Worm (Caenorhabditis elegans) whole organism, young adult: ENCODE measurements around the gene str-181.

Experiments used
- B0261.1 ChIP-seq: sonication (generic microtip); optimal IDR thresholded peaks from 2 replicates; lab custom pipeline; 2016; ENCODE audit warnings: mild to moderate bottlenecking, missing genetic modification characterization, moderate library complexity, missing compliant biosample characterization
- C06A6.2 ChIP-seq: fragments of 200-800 bp; sonication (Bioruptor generic); conservative IDR thresholded peaks from 2 replicates; pipeline ENCODE4 v1.3.6; 2022; ENCODE audit warnings: missing genetic modification characterization, missing compliant biosample characterization
- F10E7.11 ChIP-seq: sonication (generic microtip); optimal IDR thresholded peaks from 2 replicates; lab custom pipeline; 2017; ENCODE audit warnings: mild to moderate bottlenecking, missing genetic modification characterization, moderate library complexity, missing compliant biosample characterization
- T26A5.8 ChIP-seq: sonication (generic microtip); optimal IDR thresholded peaks from 2 replicates; lab custom pipeline; 2016; ENCODE audit warnings: missing genetic modification characterization, missing compliant biosample characterization
- Y67H2A.10 ChIP-seq: fragments of 200-800 bp; sonication (Bioruptor generic); conservative IDR thresholded peaks from 2 replicates; pipeline ENCODE4 v1.3.6; 2022; ENCODE audit warnings: missing genetic modification reagents, missing genetic modification characterization, missing compliant biosample characterization
- ama-1 ChIP-seq, 3 experiments: fragments of 150-350 bp in 1 of 3; sonication (generic microtip) in 2 of 3; optimal IDR thresholded peaks; 2 replicates each; lab custom pipeline; 2014 to 2018; ENCODE audit warnings: missing biosample characterization in 2 of 3, missing genetic modification characterization in 2 of 3, missing genetic modification reagents in 2 of 3
- aptf-2 ChIP-seq: fragments of 200-800 bp; sonication (Bioruptor generic); conservative IDR thresholded peaks from 2 replicates; pipeline ENCODE4 v1.3.6; 2022; ENCODE audit warnings: missing genetic modification reagents, missing genetic modification characterization, missing compliant biosample characterization
- atf-7 ChIP-seq: sonication (generic microtip); optimal IDR thresholded peaks from 2 replicates; lab custom pipeline; 2017; ENCODE audit warnings: mild to moderate bottlenecking, missing genetic modification characterization, missing compliant biosample characterization
- attf-5 ChIP-seq: fragments of 200-800 bp; sonication (Bioruptor generic); optimal IDR thresholded peaks from 2 replicates; lab custom pipeline; 2018; ENCODE audit warnings: mild to moderate bottlenecking, missing genetic modification characterization, missing compliant biosample characterization
- cebp-1 ChIP-seq, 2 experiments: fragments of 200-800 bp in 1 of 2; sonication (Bioruptor generic) in 1 of 2; sonication (generic microtip) in 1 of 2; IDR thresholded peaks in 1 of 2; optimal IDR thresholded peaks in 1 of 2; 2 replicates each; pipeline versions ENCODE4 v1.3.6 to Lab custom; 2017 to 2022; ENCODE audit warnings: missing compliant biosample characterization in 2 of 2, missing genetic modification characterization in 2 of 2, mild to moderate bottlenecking in 1 of 2, missing genetic modification reagents in 1 of 2, moderate library complexity in 1 of 2
- ceh-79 ChIP-seq: sonication (generic microtip); optimal IDR thresholded peaks from 2 replicates; lab custom pipeline; 2017; ENCODE audit warnings: mild to moderate bottlenecking, missing genetic modification characterization, missing compliant biosample characterization
- ceh-91 ChIP-seq: fragments of 200-800 bp; sonication (Bioruptor generic); IDR thresholded peaks from 2 replicates; pipeline ENCODE4 v1.3.6; 2022; ENCODE audit warnings: missing genetic modification reagents, missing genetic modification characterization, missing compliant biosample characterization
- chd-7 ChIP-seq: sonication (generic microtip); optimal IDR thresholded peaks from 2 replicates; lab custom pipeline; 2016; ENCODE audit warnings: mild to moderate bottlenecking, missing genetic modification characterization, moderate library complexity, missing compliant biosample characterization
- dox-1 ChIP-seq: fragments of 200-800 bp; sonication (Bioruptor generic); IDR thresholded peaks from 2 replicates; pipeline ENCODE4 v1.3.6; 2022; ENCODE audit warnings: missing genetic modification reagents, missing genetic modification characterization, missing compliant biosample characterization
- efl-1 ChIP-seq: fragments of 150-350 bp; optimal IDR thresholded peaks from 2 replicates; lab custom pipeline; 2014; ENCODE audit warnings: missing biosample characterization, missing genetic modification reagents, missing genetic modification characterization
- ekl-4 ChIP-seq: fragments of 200-800 bp; sonication (Bioruptor generic); IDR thresholded peaks from 2 replicates; pipeline ENCODE4 v1.3.6; 2022; ENCODE audit warnings: missing genetic modification reagents, missing genetic modification characterization, missing compliant biosample characterization
- gei-17 ChIP-seq: fragments of 200-800 bp; sonication (Bioruptor generic); optimal IDR thresholded peaks from 2 replicates; lab custom pipeline; 2018; ENCODE audit warnings: mild to moderate bottlenecking, missing genetic modification characterization, missing compliant biosample characterization
- hlh-12 ChIP-seq: sonication (generic microtip); optimal IDR thresholded peaks from 2 replicates; lab custom pipeline; 2016; ENCODE audit warnings: missing genetic modification characterization, missing compliant biosample characterization
- hrde-1 ChIP-seq: sonication (generic microtip); optimal IDR thresholded peaks from 2 replicates; lab custom pipeline; 2016; ENCODE audit warnings: missing genetic modification characterization, mild to moderate bottlenecking, missing compliant biosample characterization, moderate library complexity, missing genotype, missing genetic modification reagents, borderline replicate concordance
- let-607 ChIP-seq, 2 experiments: fragments of 200-800 bp in 1 of 2; sonication (Bioruptor generic) in 1 of 2; sonication (generic microtip) in 1 of 2; optimal IDR thresholded peaks; 2 replicates each; lab custom pipeline; 2016 to 2018; ENCODE audit warnings: mild to moderate bottlenecking in 2 of 2, missing compliant biosample characterization in 2 of 2, missing genetic modification characterization in 2 of 2, moderate library complexity in 2 of 2, missing genotype in 1 of 2
- lin-35 ChIP-seq, 3 experiments: fragments of 150-350 bp in 2 of 3; sonication (generic microtip) in 1 of 3; optimal IDR thresholded peaks; 2 replicates each; lab custom pipeline; 2014 to 2018; ENCODE audit warnings: missing biosample characterization in 3 of 3, missing genetic modification characterization in 3 of 3, missing genetic modification reagents in 3 of 3
- lir-1 ChIP-seq: fragments of 200-800 bp; sonication (Bioruptor generic); conservative IDR thresholded peaks from 2 replicates; pipeline ENCODE4 v1.3.6; 2022; ENCODE audit warnings: missing genetic modification reagents, missing genetic modification characterization, missing compliant biosample characterization
- lsl-1 ChIP-seq: fragments of 200-800 bp; sonication (Bioruptor generic); optimal IDR thresholded peaks from 2 replicates; lab custom pipeline; 2018; ENCODE audit warnings: mild to moderate bottlenecking, missing genetic modification characterization, moderate library complexity, missing compliant biosample characterization
- madf-6 ChIP-seq: fragments of 200-800 bp; sonication (Bioruptor generic); IDR thresholded peaks from 2 replicates; pipeline ENCODE4 v1.3.6; 2022; ENCODE audit warnings: missing genetic modification reagents, missing genetic modification characterization, missing compliant biosample characterization
- madf-8 ChIP-seq: fragments of 200-800 bp; sonication (Bioruptor generic); conservative IDR thresholded peaks from 2 replicates; pipeline ENCODE4 v1.3.6; 2022; ENCODE audit warnings: missing genetic modification reagents, missing genetic modification characterization, missing compliant biosample characterization
- mcd-1 ChIP-seq: fragments of 200-800 bp; sonication (Bioruptor generic); IDR thresholded peaks from 2 replicates; pipeline ENCODE4 v1.3.6; 2022; ENCODE audit warnings: missing genetic modification reagents, missing genetic modification characterization, missing compliant biosample characterization
- mel-28 ChIP-seq: sonication (generic microtip); optimal IDR thresholded peaks from 2 replicates; lab custom pipeline; 2016; ENCODE audit warnings: borderline replicate concordance, mild to moderate bottlenecking, missing genetic modification characterization, missing compliant biosample characterization
- nfyb-1 ChIP-seq: fragments of 200-800 bp; sonication (Bioruptor generic); IDR thresholded peaks from 2 replicates; pipeline ENCODE4 v1.3.6; 2022; ENCODE audit warnings: missing genetic modification reagents, missing genetic modification characterization, missing compliant biosample characterization
- nhr-80 ChIP-seq: sonication (generic microtip); optimal IDR thresholded peaks from 2 replicates; lab custom pipeline; 2016; ENCODE audit warnings: missing genetic modification characterization, missing compliant biosample characterization
- pbrm-1 ChIP-seq: fragments of 200-800 bp; sonication (Bioruptor generic); IDR thresholded peaks from 2 replicates; pipeline ENCODE4 v1.3.6; 2022; ENCODE audit warnings: missing genetic modification reagents, missing genetic modification characterization, missing compliant biosample characterization
- rcor-1 ChIP-seq: fragments of 200-800 bp; sonication (Bioruptor generic); IDR thresholded peaks from 2 replicates; pipeline ENCODE4 v1.3.6; 2022; ENCODE audit warnings: missing genetic modification reagents, missing genetic modification characterization, missing compliant biosample characterization
- snpc-1.3 ChIP-seq: sonication (generic microtip); optimal IDR thresholded peaks from 2 replicates; lab custom pipeline; 2017; ENCODE audit warnings: missing genetic modification characterization, mild to moderate bottlenecking, missing compliant biosample characterization, antibody characterized with exemption, moderate library complexity, missing genotype, missing genetic modification reagents; ENCODE audit not compliant: insufficient read depth
- snpc-3.4 ChIP-seq: sonication (generic microtip); optimal IDR thresholded peaks from 2 replicates; lab custom pipeline; 2017; ENCODE audit warnings: missing genetic modification characterization, mild to moderate bottlenecking, missing compliant biosample characterization, antibody characterized with exemption, moderate library complexity, missing genotype, missing genetic modification reagents
- somi-1 ChIP-seq: fragments of 200-800 bp; sonication (Bioruptor generic); optimal IDR thresholded peaks from 2 replicates; lab custom pipeline; 2018; ENCODE audit warnings: mild to moderate bottlenecking, missing genetic modification characterization, missing compliant biosample characterization
- tbp1 ChIP-seq: fragments of 200-800 bp; sonication (Bioruptor generic); optimal IDR thresholded peaks from 2 replicates; lab custom pipeline; 2018; ENCODE audit warnings: mild to moderate bottlenecking, missing genetic modification characterization, missing compliant biosample characterization
- tlf-1 ChIP-seq: fragments of 200-800 bp; sonication (Bioruptor generic); optimal IDR thresholded peaks from 2 replicates; lab custom pipeline; 2018; ENCODE audit warnings: mild to moderate bottlenecking, missing genetic modification characterization, missing compliant biosample characterization
- xnd-1 ChIP-seq: sonication (generic microtip); optimal IDR thresholded peaks from 2 replicates; lab custom pipeline; 2016; ENCODE audit warnings: missing genotype, missing genetic modification reagents, missing genetic modification characterization, missing compliant biosample characterization
- ztf-28 ChIP-seq: fragments of 200-800 bp; sonication (Bioruptor generic); IDR thresholded peaks from 2 replicates; pipeline ENCODE4 v1.3.6; 2022; ENCODE audit warnings: missing genetic modification reagents, missing genetic modification characterization, missing compliant biosample characterization
- ztf-3 ChIP-seq: fragments of 200-800 bp; sonication (Bioruptor generic); optimal IDR thresholded peaks from 2 replicates; lab custom pipeline; 2018; ENCODE audit warnings: mild to moderate bottlenecking, missing genetic modification characterization, missing compliant biosample characterization

The str-181 gene

DNA sequence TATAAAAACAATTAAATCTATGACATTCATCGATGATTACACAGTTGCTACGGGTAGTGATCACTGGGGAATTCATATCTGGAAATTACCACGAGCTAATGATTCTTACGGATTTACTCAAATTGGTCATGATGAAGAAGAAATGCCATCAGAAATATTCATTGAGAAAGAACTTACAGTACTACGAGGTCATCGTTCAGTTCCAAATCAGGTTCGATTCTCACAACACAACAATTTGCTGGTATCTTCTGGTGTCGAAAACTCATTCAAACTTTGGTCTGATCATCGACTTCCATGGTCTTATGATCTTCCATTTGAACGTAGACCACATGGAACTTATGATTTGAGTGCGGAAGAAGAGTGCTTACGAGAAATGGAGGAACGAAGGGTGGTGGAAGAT, 12.0 kb downstream of the str-181 start:
- TF ChIP-seq atf-7 (tag; lab: Kevin White, UChicago) (no peak), hlh-12 (no peak), mel-28 (no peak), somi-1 (GFP tag; lab: Kevin White, UChicago) (no peak), pbrm-1 (no peak), ztf-3 (GFP tag; lab: Kevin White, UChicago) (no peak), tlf-1 (GFP tag; lab: Kevin White, UChicago) (no peak)

DNA sequence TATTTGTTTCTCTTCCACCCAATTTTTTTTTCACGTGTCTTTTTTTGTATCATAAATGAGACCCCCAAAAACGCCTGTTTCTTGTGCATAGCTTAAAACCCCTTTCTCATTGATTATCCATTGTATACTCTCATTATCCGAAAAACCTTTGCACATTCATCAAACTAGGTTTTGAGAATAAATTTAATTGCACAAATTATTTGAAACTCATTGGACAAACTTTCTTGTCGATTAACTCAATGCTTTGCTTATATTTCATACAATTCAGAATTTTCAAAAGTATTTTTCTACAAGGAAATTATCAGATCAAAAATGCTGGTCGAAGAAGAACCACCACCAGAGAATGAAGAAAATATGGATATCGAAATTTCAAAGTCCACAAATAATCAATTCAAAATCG, 14.4 kb downstream of the str-181 start, which contains the start of gene R11D1.1:
R11D1.1 (plus strand) TSS at position 301 of the 400 bp plus-strand sequence.
- TF ChIP-seq nfyb-1 (GFP tag; lab: Robert Waterston, UW): no peak

DNA sequence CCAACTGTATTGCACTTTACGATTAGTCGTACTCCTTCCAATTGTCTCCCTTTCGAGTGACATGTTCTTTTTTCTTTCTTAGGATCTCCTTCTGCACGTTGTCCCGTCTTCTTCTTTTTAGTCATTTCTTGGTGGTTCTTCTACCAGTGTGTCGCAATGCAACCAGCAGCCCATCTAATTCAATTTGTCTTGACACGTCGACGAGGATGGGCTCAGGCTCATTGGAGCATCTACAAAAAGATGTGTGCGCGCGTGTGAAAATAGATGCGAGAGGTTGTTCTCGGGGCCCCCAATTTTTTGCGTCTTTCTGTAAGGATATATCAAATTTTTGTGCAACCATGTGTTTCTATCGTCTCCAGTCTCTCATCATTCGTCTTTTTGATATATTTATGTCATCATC, 16.9 kb downstream of the str-181 start:
- TF ChIP-seq nfyb-1 (GFP tag; lab: Robert Waterston, UW) (no peak), ekl-4 (no peak), pbrm-1 (no peak), F10E7.11 (no peak), let-607 (tag; optimal IDR thresholded peaks at IDR 0.05; lab: Kevin White, UChicago) (no peak), efl-1 (GFP tag; lab: Kevin White, UChicago) (no peak), T26A5.8 (tag; lab: Kevin White, UChicago) (no peak), B0261.1 (tag; lab: Kevin White, UChicago) (no peak), Y67H2A.10 (no peak)

DNA sequence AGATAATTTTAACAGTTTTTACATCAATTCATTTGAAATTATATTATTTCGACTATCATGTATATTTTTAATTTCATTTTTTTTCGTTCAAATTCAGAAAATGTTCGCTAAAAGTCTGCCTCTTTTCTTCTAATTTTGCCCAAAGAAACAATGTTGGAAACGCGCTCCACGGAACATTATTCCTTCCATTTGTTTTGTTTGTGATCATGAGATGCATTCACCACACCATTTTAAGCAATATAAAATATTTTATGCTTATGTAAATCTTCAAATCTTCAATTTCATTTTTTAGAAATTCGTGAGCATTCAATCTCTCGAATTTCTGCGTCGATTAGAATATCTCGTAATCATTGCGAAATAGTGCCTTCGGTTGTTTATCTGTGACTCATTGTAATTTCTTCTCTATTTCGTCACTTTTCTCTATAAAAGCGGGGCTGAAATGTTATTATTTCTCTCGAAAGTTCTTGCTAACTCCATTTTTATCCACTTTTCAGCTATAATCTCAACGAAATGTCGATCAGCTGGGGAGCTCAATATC, 21.1 kb downstream of the str-181 start, which contains the start of gene istr-1:
istr-1 (plus strand) TSS at position 495 of the 538 bp plus-strand sequence.
- TF ChIP-seq aptf-2 (no peak), attf-5 (GFP tag; lab: Kevin White, UChicago) (peak; percentile 44), tbp1 (GFP tag; lab: Kevin White, UChicago) (no peak), nhr-80 (tag; lab: Kevin White, UChicago) (peak; percentile 23), mcd-1 (GFP tag; lab: Robert Waterston, UW) (0 out of 2 replicates have a peak, but pooled peaks have one; percentile 29), cebp-1 (GFP tag; IDR thresholded peaks at IDR 0.05; lab: Robert Waterston, UW) (peak; percentile 92), cebp-1 (tag; optimal IDR thresholded peaks at IDR 0.05; lab: Kevin White, UChicago) (peak; percentile 98)

DNA sequence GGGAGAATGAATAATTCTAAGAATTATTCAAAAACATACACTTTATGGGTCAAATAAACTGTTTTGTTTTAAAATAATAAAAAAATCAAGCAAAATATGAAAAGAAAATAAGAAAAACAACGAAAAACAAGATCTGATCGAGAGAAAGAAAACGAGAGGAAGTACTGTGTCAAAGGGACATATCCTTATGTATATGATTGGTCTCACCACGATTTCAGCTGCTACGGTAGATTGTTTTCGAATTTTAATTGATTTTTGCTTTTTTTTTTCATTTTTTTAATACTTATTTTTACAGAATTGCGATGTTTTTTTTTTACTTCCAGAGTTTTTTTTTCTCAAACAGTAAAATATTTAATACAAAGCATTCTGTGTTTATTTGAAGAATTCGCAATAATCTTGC, 21.7 kb downstream of the str-181 start:
- peak; percentile 63 for TF ChIP-seq madf-8 (GFP tag; lab: Robert Waterston, UW)
- peak; percentile 75 for TF ChIP-seq xnd-1 (tag; lab: Kevin White, UChicago)
- TF ChIP-seq hrde-1: no peak
- no peak for TF ChIP-seq ztf-28
- no peak for TF ChIP-seq hlh-12
- TF ChIP-seq ceh-91: peak; percentile 35; the same call in 1 of the 2 replicates
- no peak for TF ChIP-seq somi-1 (GFP tag; lab: Kevin White, UChicago)
- TF ChIP-seq snpc-3.4 (tag; lab: Kevin White, UChicago): peak; percentile 0
- peak; percentile 93 for TF ChIP-seq lsl-1 (GFP tag; lab: Kevin White, UChicago)
- no peak for TF ChIP-seq ekl-4
- no peak for TF ChIP-seq T26A5.8 (tag; lab: Kevin White, UChicago)
- TF ChIP-seq Y67H2A.10: no peak
- TF ChIP-seq lir-1 (GFP tag; lab: Robert Waterston, UW): no peak
- TF ChIP-seq madf-6: peak; percentile 87
- TF ChIP-seq ama-1 (optimal IDR thresholded peaks at IDR 0.05; lab: Kevin White, UChicago): no peak
- no peak for TF ChIP-seq ama-1 (GFP tag; optimal IDR thresholded peaks at IDR 0.05; lab: Kevin White, UChicago)
- no peak for TF ChIP-seq lin-35 (GFP tag; optimal IDR thresholded peaks at IDR 0.05; lab: Kevin White, UChicago)
- no peak for TF ChIP-seq C06A6.2 (GFP tag; lab: Robert Waterston, UW)
- TF ChIP-seq ceh-79: no peak
- TF ChIP-seq dox-1: peak; percentile 40; the same call in 1 of the 2 replicates
- no peak for TF ChIP-seq tlf-1 (GFP tag; lab: Kevin White, UChicago)
- TF ChIP-seq snpc-1.3 (tag; lab: Kevin White, UChicago): peak; percentile 18
- TF ChIP-seq gei-17 (GFP tag; lab: Kevin White, UChicago): no peak
- TF ChIP-seq attf-5 (GFP tag; lab: Kevin White, UChicago): no peak
- TF ChIP-seq rcor-1 (GFP tag; lab: Robert Waterston, UW): no peak
- TF ChIP-seq chd-7 (tag; lab: Kevin White, UChicago): no peak
